Worm (Caenorhabditis elegans): ENCODE results near the gene nhr-99.

DNA sequence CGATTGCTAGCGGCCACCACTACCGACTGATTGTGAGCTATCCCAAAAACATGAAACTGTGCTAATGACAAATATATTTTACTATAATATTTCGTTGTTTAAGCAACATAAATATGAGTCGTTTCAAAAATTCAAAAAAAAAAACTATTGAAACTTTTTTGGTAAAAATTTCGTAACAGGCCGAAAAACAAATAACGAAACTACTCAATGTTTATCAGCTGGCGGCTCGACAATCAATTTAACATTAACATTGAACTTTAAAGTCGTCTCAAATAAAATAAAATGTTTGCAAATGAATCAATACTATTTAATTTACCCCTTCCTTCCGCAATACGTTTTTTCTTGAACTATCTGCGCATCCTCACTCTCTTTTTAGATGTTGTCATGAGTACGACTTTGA lies 16.7 kb upstream of the nhr-99 start:
- TF ChIP-seq W03F9.2 (tag; optimal IDR thresholded peaks at IDR 0.05): no peak
- TF ChIP-seq him-1 (tag; optimal IDR thresholded peaks at IDR 0.05): no peak
